Fruit fly (Drosophila melanogaster) whole organism, embryonic: ENCODE measurements around the gene Kyat.

ENCODE experiments used
- Adf1 ChIP-seq: fragments of 200-800 bp; sonication (Bioruptor generic); IDR thresholded peaks from 2 replicates; pipeline ENCODE4 v1.3.6; 2022; ENCODE audit warnings: missing biosample characterization, missing genetic modification characterization
- Blimp-1 ChIP-seq: fragments of 200-800 bp; sonication (Bioruptor generic); optimal IDR thresholded peaks from 3 replicates; lab custom pipeline; 2018; ENCODE audit warnings: missing biosample characterization, missing genetic modification characterization, mild to moderate bottlenecking, moderate library complexity, missing genetic modification reagents
- CG10654 ChIP-seq: fragments of 200-800 bp; sonication (Bioruptor generic); optimal IDR thresholded peaks from 2 replicates; lab custom pipeline; 2016; ENCODE audit warnings: missing biosample characterization, missing genetic modification characterization
- CG12071 ChIP-seq: fragments of 200-800 bp; sonication (Bioruptor generic); optimal IDR thresholded peaks from 3 replicates; lab custom pipeline; 2018; ENCODE audit warnings: missing biosample characterization, mild to moderate bottlenecking, missing genetic modification characterization
- CG13123 ChIP-seq: fragments of 200-800 bp; sonication (Bioruptor generic); optimal IDR thresholded peaks from 2 replicates; lab custom pipeline; 2016; ENCODE audit warnings: missing biosample characterization, missing genetic modification characterization
- CG13894 ChIP-seq: fragments of 200-800 bp; sonication (Bioruptor generic); optimal IDR thresholded peaks from 3 replicates; lab custom pipeline; 2018; ENCODE audit warnings: missing biosample characterization, mild to moderate bottlenecking, missing genetic modification characterization, moderate library complexity
- CG14667 ChIP-seq: fragments of 200-800 bp; sonication (Bioruptor generic); IDR thresholded peaks from 2 replicates; pipeline ENCODE4 v1.3.6; 2022; ENCODE audit warnings: missing biosample characterization, missing genetic modification characterization
- CG14860 ChIP-seq: fragments of 200-800 bp; sonication (Bioruptor generic); IDR thresholded peaks from 3 replicates; pipeline ENCODE4 v1.3.6; 2022; ENCODE audit warnings: missing biosample characterization, missing genetic modification characterization; ENCODE audit not compliant: partially characterized antibody
- CG15479 ChIP-seq: fragments of 200-800 bp; sonication (Bioruptor generic); optimal IDR thresholded peaks from 3 replicates; lab custom pipeline; 2019; ENCODE audit warnings: missing biosample characterization, mild to moderate bottlenecking, missing genetic modification characterization, moderate library complexity
- CG18011 ChIP-seq: fragments of 200-800 bp; sonication (Bioruptor generic); optimal IDR thresholded peaks from 2 replicates; lab custom pipeline; 2017; ENCODE audit warnings: missing biosample characterization, missing genetic modification characterization, mild to moderate bottlenecking, moderate library complexity, missing genotype
- CG18599 ChIP-seq: fragments of 200-800 bp; sonication (Bioruptor generic); optimal IDR thresholded peaks from 3 replicates; lab custom pipeline; 2017; ENCODE audit warnings: missing biosample characterization, missing genetic modification characterization, mild to moderate bottlenecking, moderate library complexity, missing genetic modification reagents
- CG2199 ChIP-seq: fragments of 200-800 bp; sonication (Bioruptor generic); IDR thresholded peaks from 3 replicates; pipeline ENCODE4 v1.3.6; 2022; ENCODE audit warnings: missing biosample characterization, missing genetic modification characterization
- CG3065 ChIP-seq: fragments of 200-800 bp; sonication (Bioruptor generic); optimal IDR thresholded peaks from 2 replicates; lab custom pipeline; 2016; ENCODE audit warnings: missing biosample characterization, missing genetic modification characterization
- CG43689 ChIP-seq: fragments of 200-800 bp; sonication (Bioruptor generic); IDR thresholded peaks from 2 replicates; pipeline ENCODE4 v1.3.6; 2022; ENCODE audit warnings: missing biosample characterization, missing genetic modification characterization
- CG4707 ChIP-seq: fragments of 200-800 bp; sonication (Bioruptor generic); optimal IDR thresholded peaks from 2 replicates; lab custom pipeline; 2018; ENCODE audit warnings: missing biosample characterization, mild to moderate bottlenecking, missing genetic modification characterization, moderate library complexity
- CG7839 ChIP-seq: fragments of 200-800 bp; sonication (Bioruptor generic); optimal IDR thresholded peaks from 3 replicates; lab custom pipeline; 2018; ENCODE audit warnings: missing biosample characterization, mild to moderate bottlenecking, missing genetic modification characterization, moderate library complexity
- CG7987 ChIP-seq: fragments of 200-800 bp; sonication (Bioruptor generic); optimal IDR thresholded peaks from 2 replicates; lab custom pipeline; 2018; ENCODE audit warnings: missing biosample characterization, mild to moderate bottlenecking, missing genetic modification characterization, moderate library complexity
- CG8388 ChIP-seq: fragments of 200-800 bp; sonication (Bioruptor generic); optimal IDR thresholded peaks from 2 replicates; lab custom pipeline; 2019; ENCODE audit warnings: missing biosample characterization, mild to moderate bottlenecking, missing genetic modification characterization, moderate library complexity
- CG8944 ChIP-seq: fragments of 200-800 bp; sonication (Bioruptor generic); optimal IDR thresholded peaks from 3 replicates; lab custom pipeline; 2016; ENCODE audit warnings: missing biosample characterization, missing genetic modification characterization
- CG9727 ChIP-seq: fragments of 200-800 bp; sonication (Bioruptor generic); optimal IDR thresholded peaks from 3 replicates; lab custom pipeline; 2017; ENCODE audit warnings: missing biosample characterization, mild to moderate bottlenecking, missing genetic modification characterization
- Chrac-16 ChIP-seq: fragments of 200-800 bp; sonication (Bioruptor generic); optimal IDR thresholded peaks from 3 replicates; lab custom pipeline; 2016; ENCODE audit warnings: missing biosample characterization, missing genetic modification characterization
- Dbx ChIP-seq: fragments of 200-800 bp; sonication (Bioruptor generic); IDR thresholded peaks from 3 replicates; pipeline ENCODE4 v1.3.6; 2022; ENCODE audit warnings: missing biosample characterization, missing genetic modification characterization
- Ets65A ChIP-seq: fragments of 200-800 bp; sonication (Bioruptor generic); peaks from one replicate; lab custom pipeline; 2016; ENCODE audit warnings: missing biosample characterization, missing genetic modification characterization
- Fer3 ChIP-seq: fragments of 200-800 bp; sonication (Bioruptor generic); optimal IDR thresholded peaks from 2 replicates; lab custom pipeline; 2018; ENCODE audit warnings: missing biosample characterization, mild to moderate bottlenecking, missing genetic modification characterization, moderate library complexity
- GATAe ChIP-seq: fragments of 200-800 bp; sonication (Bioruptor generic); conservative IDR thresholded peaks from 2 replicates; pipeline ENCODE4 v1.3.6; 2022; ENCODE audit warnings: missing biosample characterization, missing genetic modification characterization
- Gsc ChIP-seq: fragments of 200-800 bp; sonication (Bioruptor generic); IDR thresholded peaks from 2 replicates; pipeline ENCODE4 v1.3.6; 2022; ENCODE audit warnings: missing biosample characterization, missing genetic modification characterization
- HLH4C ChIP-seq: fragments of 200-800 bp; sonication (Bioruptor generic); IDR thresholded peaks from 3 replicates; pipeline ENCODE4 v1.3.6; 2022; ENCODE audit warnings: missing biosample characterization, missing genetic modification characterization; ENCODE audit not compliant: partially characterized antibody
- HLH54F ChIP-seq: fragments of 200-800 bp; sonication (Bioruptor generic); optimal IDR thresholded peaks from 3 replicates; lab custom pipeline; 2016; ENCODE audit warnings: missing biosample characterization, missing genetic modification characterization
- Hey ChIP-seq: fragments of 200-800 bp; sonication (Bioruptor generic); optimal IDR thresholded peaks from 3 replicates; lab custom pipeline; 2018; ENCODE audit warnings: missing biosample characterization, mild to moderate bottlenecking, missing genetic modification characterization
- MTF-1 ChIP-seq: fragments of 200-800 bp; sonication (Bioruptor generic); optimal IDR thresholded peaks from 2 replicates; lab custom pipeline; 2018; ENCODE audit warnings: missing biosample characterization, mild to moderate bottlenecking, missing genetic modification characterization, borderline replicate concordance
- Meics ChIP-seq: fragments of 200-800 bp; sonication (Bioruptor generic); optimal IDR thresholded peaks from 2 replicates; lab custom pipeline; 2017; ENCODE audit warnings: missing biosample characterization, mild to moderate bottlenecking, missing genetic modification characterization
- Nf-YC ChIP-seq: fragments of 200-800 bp; optimal IDR thresholded peaks from 3 replicates; lab custom pipeline; 2019; ENCODE audit warnings: missing biosample characterization, mild to moderate bottlenecking, missing genetic modification characterization, moderate library complexity
- Six4 ChIP-seq: fragments of 200-800 bp; sonication (Bioruptor generic); optimal IDR thresholded peaks from 2 replicates; lab custom pipeline; 2016; ENCODE audit warnings: missing biosample characterization, missing genetic modification characterization
- Xrp1 ChIP-seq: fragments of 200-800 bp; sonication (Bioruptor generic); IDR thresholded peaks from 2 replicates; pipeline ENCODE4 v1.3.6; 2022; ENCODE audit warnings: missing biosample characterization, missing genetic modification characterization
- YL-1 ChIP-seq: fragments of 200-800 bp; sonication (Bioruptor generic); optimal IDR thresholded peaks from 3 replicates; lab custom pipeline; 2017; ENCODE audit warnings: missing biosample characterization, mild to moderate bottlenecking, missing genetic modification characterization
- ara ChIP-seq: fragments of 200-800 bp; sonication (Bioruptor generic); IDR thresholded peaks from 2 replicates; pipeline ENCODE4 v1.3.6; 2022; ENCODE audit warnings: missing biosample characterization, missing genetic modification characterization
- chm ChIP-seq: fragments of 200-800 bp; sonication (Bioruptor generic); IDR thresholded peaks from 2 replicates; pipeline ENCODE4 v1.3.6; 2022; ENCODE audit warnings: missing biosample characterization, missing genetic modification characterization
- crp ChIP-seq, 2 experiments: fragments of 200-800 bp; sonication (Bioruptor generic); optimal IDR thresholded peaks; 2 replicates in 1 of 2; 3 replicates in 1 of 2; lab custom pipeline; 2017; ENCODE audit warnings: missing biosample characterization in 2 of 2, missing genetic modification characterization in 2 of 2, mild to moderate bottlenecking in 1 of 2, moderate library complexity in 1 of 2
- cwo ChIP-seq: fragments of 200-800 bp; sonication (Bioruptor generic); optimal IDR thresholded peaks from 3 replicates; lab custom pipeline; 2017; ENCODE audit warnings: missing biosample characterization, missing genetic modification characterization, mild to moderate bottlenecking, moderate library complexity, missing genetic modification reagents
- dan ChIP-seq: fragments of 200-800 bp; sonication (Bioruptor generic); IDR thresholded peaks from 2 replicates; pipeline ENCODE4 v1.3.6; 2022; ENCODE audit warnings: missing biosample characterization, missing genetic modification characterization
- disco-r ChIP-seq: fragments of 200-800 bp; sonication (Bioruptor generic); optimal IDR thresholded peaks from 2 replicates; lab custom pipeline; 2016; ENCODE audit warnings: missing biosample characterization, missing genetic modification characterization
- mirr ChIP-seq: fragments of 200-800 bp; sonication (Bioruptor generic); optimal IDR thresholded peaks from 3 replicates; lab custom pipeline; 2018; ENCODE audit warnings: missing biosample characterization, mild to moderate bottlenecking, missing genetic modification characterization
- nerfin-2 ChIP-seq: fragments of 200-800 bp; sonication (Bioruptor generic); IDR thresholded peaks from 2 replicates; pipeline ENCODE4 v1.3.6; 2022; ENCODE audit warnings: missing biosample characterization, missing genetic modification characterization; ENCODE audit not compliant: partially characterized antibody
- pnt ChIP-seq: fragments of 200-800 bp; sonication (Bioruptor generic); optimal IDR thresholded peaks from 3 replicates; lab custom pipeline; 2016; ENCODE audit warnings: missing biosample characterization, missing genetic modification characterization
- sens ChIP-seq: fragments of 200-800 bp; sonication (Bioruptor generic); peaks from one replicate; lab custom pipeline; 2016; ENCODE audit warnings: missing biosample characterization, missing genetic modification characterization
- slp2 ChIP-seq: fragments of 200-800 bp; sonication (Bioruptor generic); optimal IDR thresholded peaks from 2 replicates; lab custom pipeline; 2016; ENCODE audit warnings: missing biosample characterization, missing genetic modification characterization
- sr ChIP-seq: fragments of 200-800 bp; sonication (Bioruptor generic); IDR thresholded peaks from 3 replicates; pipeline ENCODE4 v1.3.6; 2022; ENCODE audit warnings: missing biosample characterization, missing genetic modification characterization
- tx ChIP-seq: fragments of 200-800 bp; sonication (Bioruptor generic); optimal IDR thresholded peaks from 2 replicates; lab custom pipeline; 2016; ENCODE audit warnings: missing biosample characterization, missing genetic modification characterization
- usp ChIP-seq: fragments of >200 bp; optimal IDR thresholded peaks from 2 replicates; lab custom pipeline; 2017; ENCODE audit warnings: missing biosample characterization, missing genetic modification characterization
- zf30C ChIP-seq: fragments of 200-800 bp; sonication (Bioruptor generic); optimal IDR thresholded peaks from 3 replicates; lab custom pipeline; 2018; ENCODE audit warnings: missing biosample characterization, mild to moderate bottlenecking, missing genetic modification characterization

Gene Kyat

DNA sequence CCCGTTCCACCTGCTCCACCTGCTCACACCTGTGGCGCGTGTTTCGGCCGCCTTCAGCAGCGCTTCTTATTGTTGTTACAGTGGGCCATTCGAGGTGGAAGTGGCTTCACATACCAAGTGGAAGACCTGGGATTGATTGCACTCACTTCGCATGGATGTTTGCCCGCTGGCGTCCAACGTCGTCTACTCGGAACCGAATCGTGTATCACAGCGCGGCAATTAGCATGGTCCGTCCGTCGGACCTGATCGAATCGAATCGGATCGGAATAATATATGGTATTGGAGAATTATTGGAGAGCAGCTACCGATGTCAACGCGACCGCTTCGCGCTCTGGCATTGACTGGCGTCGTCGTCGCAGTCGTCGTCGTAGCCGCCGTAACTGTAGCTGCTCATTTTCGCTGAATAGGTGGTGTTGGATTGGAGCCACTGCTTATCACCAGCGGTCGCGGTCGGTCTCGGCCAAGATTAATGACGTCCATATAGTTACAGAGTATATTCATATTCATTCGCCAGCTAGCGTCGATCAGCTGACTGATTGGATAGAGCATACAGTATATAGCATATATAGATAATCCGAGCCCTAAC is 9.3 kb downstream of the Kyat start, which contains the start of gene ClC-a (continued):
- TF ChIP-seq Fer3 (tag; lab: Kevin White, UChicago) (no peak), Ets65A (GFP tag; lab: Kevin White, UChicago) (peak; percentile 89), HLH54F (peak; percentile 3), MTF-1 (no peak), CG43689 (GFP tag; lab: Robert Waterston, UW) (no peak), Blimp-1 (GFP tag; lab: Kevin White, UChicago) (no peak), Six4 (GFP tag; lab: Kevin White, UChicago) (no peak), CG18011 (GFP tag; lab: Kevin White, UChicago) (no peak), CG14860 (no peak), CG8944 (no peak), CG18599 (GFP tag; lab: Kevin White, UChicago) (peak; percentile 8), CG2199 (GFP tag; lab: Robert Waterston, UW) (0 out of 3 replicates have a peak, but pooled peaks have one; percentile 37), Dbx (no peak), tx (GFP tag; lab: Kevin White, UChicago) (no peak), Nf-YC (peak; percentile 3), CG4707 (GFP tag; lab: Kevin White, UChicago) (peak; percentile 7), Chrac-16 (no peak), CG14667 (GFP tag; lab: Robert Waterston, UW) (no peak), CG7839 (no peak), CG15479 (GFP tag; lab: Kevin White, UChicago) (no peak), ara (GFP tag; lab: Robert Waterston, UW) (no peak), sr (GFP tag; lab: Robert Waterston, UW) (no peak), CG13123 (GFP tag; lab: Kevin White, UChicago) (no peak), YL-1 (no peak), CG9727 (GFP tag; lab: Kevin White, UChicago) (no peak), HLH4C (GFP tag; lab: Robert Waterston, UW) (0 out of 3 replicates have a peak, but pooled peaks have one; percentile 17), crp (GFP tag; optimal IDR thresholded peaks at IDR 0.05; lab: Kevin White, UChicago) (peak in 1 of 2 experiments; percentile 15), Gsc (GFP tag; lab: Robert Waterston, UW) (no peak), CG7987 (GFP tag; lab: Kevin White, UChicago) (peak; percentile 93), nerfin-2 (GFP tag; lab: Robert Waterston, UW) (no peak), zf30C (GFP tag; lab: Kevin White, UChicago) (no peak), CG13894 (tag; lab: Kevin White, UChicago) (peak; percentile 94), Xrp1 (no peak), Meics (GFP tag; lab: Kevin White, UChicago) (peak; percentile 19), disco-r (GFP tag; lab: Kevin White, UChicago) (no peak), CG12071 (no peak), chm (GFP tag; lab: Robert Waterston, UW) (no peak), Adf1 (peak; percentile 89), usp (no peak), mirr (GFP tag; lab: Kevin White, UChicago) (peak; percentile 54), CG10654 (no peak), slp2 (no peak), GATAe (GFP tag; lab: Robert Waterston, UW) (0 out of 2 replicates have a peak, but pooled peaks have one; percentile 17), sens (peak; percentile 81), dan (GFP tag; lab: Robert Waterston, UW) (no peak), CG8388 (GFP tag; lab: Kevin White, UChicago) (no peak), cwo (GFP tag; lab: Kevin White, UChicago) (peak; percentile 7), pnt (GFP tag; lab: Kevin White, UChicago) (no peak), CG3065 (GFP tag; lab: Kevin White, UChicago) (no peak), Hey (tag; lab: Kevin White, UChicago) (no peak)
